Worm (Caenorhabditis elegans) whole organism, L4 larva: Measurements from ENCODE around the gene igdb-1.

ENCODE experiments used
- R02D3.7 ChIP-seq: fragments of 150-350 bp; sonication (generic microtip); optimal IDR thresholded peaks from 3 replicates; lab custom pipeline; 2014; ENCODE audit warnings: missing biosample characterization, missing genetic modification characterization
- aly-2 ChIP-seq: sonication (generic microtip); optimal IDR thresholded peaks from 2 replicates; lab custom pipeline; 2018; ENCODE audit warnings: missing biosample characterization, missing genetic modification characterization
- daf-8 ChIP-seq: fragments of 200-800 bp; sonication (Bioruptor generic); IDR thresholded peaks from 2 replicates; pipeline ENCODE4 v1.3.6; 2022; ENCODE audit warnings: missing genetic modification characterization, missing compliant biosample characterization
- egl-27 ChIP-seq: sonication (generic microtip); optimal IDR thresholded peaks from 3 replicates; lab custom pipeline; 2017; ENCODE audit warnings: missing biosample characterization, missing genetic modification reagents, missing genetic modification characterization
- nhr-77 ChIP-seq: fragments of 150-350 bp; optimal IDR thresholded peaks from 2 replicates; lab custom pipeline; 2014; ENCODE audit warnings: missing biosample characterization, missing genetic modification characterization
- vab-7 ChIP-seq: fragments of 200-800 bp; sonication (Bioruptor generic); IDR thresholded peaks from 2 replicates; pipeline ENCODE4 v1.3.6; 2022; ENCODE audit warnings: missing genetic modification reagents, missing genetic modification characterization, missing compliant biosample characterization
- zag-1 ChIP-seq: fragments of 150-350 bp; optimal IDR thresholded peaks from 2 replicates; lab custom pipeline; 2014; ENCODE audit warnings: missing biosample characterization, missing genetic modification characterization

- TF ChIP-seq R02D3.7 (no peak), aly-2 (tag; lab: Kevin White, UChicago) (no peak), zag-1 (tag; lab: Kevin White, UChicago) (no peak), egl-27 (no peak), nhr-77 (tag; lab: Kevin White, UChicago) (no peak), daf-8 (GFP tag; lab: Robert Waterston, UW) (no peak), vab-7 (GFP tag; lab: Robert Waterston, UW) (no peak)
Observed at ce11 chrIV:12445463-12445934, 33.3 kb upstream of the igdb-1 start, which contains the start of gene C25G4.3.
